Fruit fly (Drosophila melanogaster): Measurements from ENCODE around the gene Npc2e.
A peak's percentile ranks its signal among the peaks of the same experiment; 100 is the strongest.

The Npc2e gene

dm6 chr3R:10034995-10035446, 18.1 kb upstream of the Npc2e start (continued):
- peak; percentile 7 for TF ChIP-seq CG10543 (GFP tag; optimal IDR thresholded peaks at IDR 0.05)
- 0 out of 3 replicates have a peak, but pooled peaks have one; percentile 54 for TF ChIP-seq CG2199 (GFP tag; IDR thresholded peaks at IDR 0.05)
- 0 out of 4 replicates have a peak, but pooled peaks have one; percentile 17 for TF ChIP-seq Dll (GFP tag; IDR thresholded peaks at IDR 0.05; ENCODE audit: partially characterized antibody)
- no peak for TF ChIP-seq bsh (GFP tag; optimal IDR thresholded peaks at IDR 0.05)
- peak; percentile 58 for TF ChIP-seq Med (GFP tag)
- TF ChIP-seq pan (optimal IDR thresholded peaks at IDR 0.05), result no peak
- peak in 1 of 2 experiments; percentile 35 for TF ChIP-seq pan (GFP tag; optimal IDR thresholded peaks at IDR 0.05 in 1 of 2, IDR thresholded peaks at IDR 0.05 in 1 of 2)
- TF ChIP-seq CG8290 (GFP tag; optimal IDR thresholded peaks at IDR 0.05), result no peak
- peak in 1 of 2 experiments; percentile 6 for TF ChIP-seq CG8290 (tag; optimal IDR thresholded peaks at IDR 0.05)
- no peak for TF ChIP-seq bbx (GFP tag; IDR thresholded peaks at IDR 0.05; ENCODE audit: partially characterized antibody)
- no peak for TF ChIP-seq CG15514 (GFP tag; optimal IDR thresholded peaks at IDR 0.05)
- TF ChIP-seq Nf-YC (tag; optimal IDR thresholded peaks at IDR 0.05), result peak; percentile 28
- peak; percentile 37 for TF ChIP-seq CG17359 (tag; optimal IDR thresholded peaks at IDR 0.05)
- peak; percentile 1 for TF ChIP-seq sd (tag; optimal IDR thresholded peaks at IDR 0.05)
- no peak for TF ChIP-seq TFAM (GFP tag; optimal IDR thresholded peaks at IDR 0.05)
- no peak for TF ChIP-seq psq (GFP tag; optimal IDR thresholded peaks at IDR 0.05)
- no peak for TF ChIP-seq CG7786 (GFP tag; optimal IDR thresholded peaks at IDR 0.05)
- no peak for TF ChIP-seq CG16815 (GFP tag; optimal IDR thresholded peaks at IDR 0.05)
- no peak for TF ChIP-seq CG6175 (GFP tag; IDR thresholded peaks at IDR 0.05)
- TF ChIP-seq nau (GFP tag; optimal IDR thresholded peaks at IDR 0.05), result no peak
- no peak for TF ChIP-seq CG9876 (GFP tag; optimal IDR thresholded peaks at IDR 0.05)
- no peak for TF ChIP-seq CG7372 (GFP tag; IDR thresholded peaks at IDR 0.05)
- TF ChIP-seq Asciz (GFP tag; optimal IDR thresholded peaks at IDR 0.05), result no peak
- no peak for TF ChIP-seq crc (GFP tag; optimal IDR thresholded peaks at IDR 0.05)
- no peak for TF ChIP-seq ab (GFP tag; optimal IDR thresholded peaks at IDR 0.05)
- no peak for TF ChIP-seq knrl (GFP tag; IDR thresholded peaks at IDR 0.05; ENCODE audit: partially characterized antibody)
- TF ChIP-seq sim (GFP tag; IDR thresholded peaks at IDR 0.05), result no peak
- TF ChIP-seq D19A (tag; optimal IDR thresholded peaks at IDR 0.05), result peak; percentile 41
- no peak for TF ChIP-seq hb (GFP tag; IDR thresholded peaks at IDR 0.05; ENCODE audit: partially characterized antibody)
- TF ChIP-seq CG2120 (GFP tag; optimal IDR thresholded peaks at IDR 0.05), result no peak
- TF ChIP-seq tll (GFP tag; optimal IDR thresholded peaks at IDR 0.05), result no peak
- TF ChIP-seq YL-1 (GFP tag; optimal IDR thresholded peaks at IDR 0.05), result no peak
- 0 out of 4 replicates have a peak, but pooled peaks have one; percentile 44 for TF ChIP-seq chinmo (GFP tag; IDR thresholded peaks at IDR 0.05; ENCODE audit: partially characterized antibody)
- no peak for TF ChIP-seq eyg (GFP tag; optimal IDR thresholded peaks at IDR 0.05)
- TF ChIP-seq bowl (GFP tag; IDR thresholded peaks at IDR 0.05), result no peak
- TF ChIP-seq CG3847 (GFP tag; IDR thresholded peaks at IDR 0.05), result no peak
- TF ChIP-seq NC2α (GFP tag; optimal IDR thresholded peaks at IDR 0.05), result no peak
- peak; percentile 55 for TF ChIP-seq CG12769 (tag; optimal IDR thresholded peaks at IDR 0.05)
- TF ChIP-seq CG17385 (GFP tag; optimal IDR thresholded peaks at IDR 0.05), result no peak
- TF ChIP-seq caup (GFP tag; optimal IDR thresholded peaks at IDR 0.05; ENCODE audit: severe bottlenecking), result no peak
- TF ChIP-seq Trl (optimal IDR thresholded peaks at IDR 0.05), result peak; percentile 56 to 82
- TF ChIP-seq Trl (GFP tag; optimal IDR thresholded peaks at IDR 0.05), result no peak
- TF ChIP-seq br (optimal IDR thresholded peaks at IDR 0.05), result no peak
- 0 out of 2 replicates have a peak, but pooled peaks have one; percentile 14 for TF ChIP-seq sna (GFP tag; IDR thresholded peaks at IDR 0.05; ENCODE audit: partially characterized antibody)
- no peak for TF ChIP-seq CG9727 (GFP tag; optimal IDR thresholded peaks at IDR 0.05)
- TF ChIP-seq CG32532 (GFP tag; IDR thresholded peaks at IDR 0.05), result peak; percentile 30; the same call in 1 of the 2 replicates
- TF ChIP-seq CG2678 (tag; optimal IDR thresholded peaks at IDR 0.05), result peak; percentile 16
- peak; percentile 24; the same call in 1 of the 2 replicates for TF ChIP-seq CG6689 (GFP tag; IDR thresholded peaks at IDR 0.05)
- TF ChIP-seq CG9609 (GFP tag; optimal IDR thresholded peaks at IDR 0.05), result no peak
- peak; percentile 89 for TF ChIP-seq Meics (GFP tag; optimal IDR thresholded peaks at IDR 0.05)
- no peak for TF ChIP-seq CG7556 (GFP tag; optimal IDR thresholded peaks at IDR 0.05)
